Worm (Caenorhabditis elegans) whole organism, L2 larva: ENCODE results near the gene K09F6.11.

ENCODE experiments used
- R02D3.7 ChIP-seq: fragments of 150-350 bp; optimal IDR thresholded peaks from 2 replicates; lab custom pipeline; 2014; ENCODE audit warnings: missing biosample characterization, missing genetic modification characterization
- Y55F3AM.14 ChIP-seq: fragments of 200-800 bp; sonication (Bioruptor generic); optimal IDR thresholded peaks from 2 replicates; lab custom pipeline; 2018; ENCODE audit warnings: mild to moderate bottlenecking, missing genetic modification characterization, missing compliant biosample characterization
- ZK546.5 ChIP-seq: sonication (generic microtip); optimal IDR thresholded peaks from 2 replicates; lab custom pipeline; 2017; ENCODE audit warnings: missing biosample characterization, missing genetic modification characterization
- ama-1 ChIP-seq: fragments of 150-350 bp; optimal IDR thresholded peaks from 2 replicates; lab custom pipeline; 2018; ENCODE audit warnings: inconsistent platforms
- lin-39 ChIP-seq: fragments of 150-350 bp; optimal IDR thresholded peaks from 2 replicates; lab custom pipeline; 2014; ENCODE audit warnings: missing biosample characterization, missing genetic modification reagents, missing genetic modification characterization
- nhr-10 ChIP-seq: sonication (generic microtip); optimal IDR thresholded peaks from 2 replicates; lab custom pipeline; 2017; ENCODE audit warnings: missing biosample characterization, missing genetic modification characterization
- nhr-12 ChIP-seq: fragments of 150-350 bp; optimal IDR thresholded peaks from 2 replicates; lab custom pipeline; 2014; ENCODE audit warnings: missing biosample characterization, missing genetic modification characterization
- nhr-23 ChIP-seq: fragments of 150-350 bp; optimal IDR thresholded peaks from 2 replicates; lab custom pipeline; 2014; ENCODE audit warnings: missing biosample characterization, missing genetic modification reagents, missing genetic modification characterization
- nhr-77 ChIP-seq: fragments of 150-350 bp; optimal IDR thresholded peaks from 2 replicates; lab custom pipeline; 2014; ENCODE audit warnings: missing biosample characterization, missing genetic modification characterization
- sem-4 ChIP-seq: fragments of 150-350 bp; optimal IDR thresholded peaks from 2 replicates; lab custom pipeline; 2014; ENCODE audit warnings: missing biosample characterization, missing genetic modification reagents, missing genetic modification characterization
- sma-3 ChIP-seq: sonication (generic microtip); optimal IDR thresholded peaks from 2 replicates; lab custom pipeline; 2016; ENCODE audit warnings: missing genetic modification reagents, missing genetic modification characterization, missing compliant biosample characterization
- snpc-4 ChIP-seq: fragments of 150-350 bp; optimal IDR thresholded peaks from 2 replicates; lab custom pipeline; 2014; ENCODE audit warnings: missing biosample characterization, missing genetic modification characterization
- unc-62 ChIP-seq: fragments of 150-350 bp; optimal IDR thresholded peaks from 2 replicates; lab custom pipeline; 2014; ENCODE audit warnings: missing biosample characterization, missing genetic modification reagents, missing genetic modification characterization
- zag-1 ChIP-seq: fragments of 150-350 bp; optimal IDR thresholded peaks from 2 replicates; lab custom pipeline; 2014; ENCODE audit warnings: missing biosample characterization, missing genetic modification characterization
- ztf-1 ChIP-seq: fragments of 200-800 bp; sonication (Bioruptor generic); conservative IDR thresholded peaks from 2 replicates; pipeline ENCODE4 v1.3.6; 2022; ENCODE audit warnings: missing genetic modification characterization, missing compliant biosample characterization
- ztf-11 ChIP-seq: sonication (generic microtip); optimal IDR thresholded peaks from 2 replicates; lab custom pipeline; 2017; ENCODE audit warnings: missing biosample characterization, missing genetic modification characterization

Gene K09F6.11

ce11 chrII:2328963-2329442, 49.1 kb downstream of the K09F6.11 start, which contains the start of the genes ZK1240.8 and ZK1240.1:
ZK1240.8 (minus strand) TSS chrII:2329063.
ZK1240.1 (plus strand) TSS chrII:2329392.
- TF ChIP-seq sma-3 (GFP tag; lab: Kevin White, UChicago) (no peak), ztf-11 (tag; lab: Kevin White, UChicago) (no peak), ama-1 (no peak), ZK546.5 (tag; lab: Kevin White, UChicago) (no peak), nhr-77 (tag; lab: Kevin White, UChicago) (no peak), lin-39 (tag; lab: Kevin White, UChicago) (no peak), sem-4 (tag; lab: Kevin White, UChicago) (no peak), snpc-4 (tag; lab: Kevin White, UChicago) (no peak), zag-1 (tag; lab: Kevin White, UChicago) (no peak), nhr-12 (tag; lab: Kevin White, UChicago) (no peak), unc-62 (GFP tag; lab: Kevin White, UChicago) (no peak), Y55F3AM.14 (GFP tag; lab: Kevin White, UChicago) (no peak), nhr-10 (no peak), nhr-23 (tag; lab: Kevin White, UChicago) (no peak), R02D3.7 (no peak), ztf-1 (GFP tag; lab: Robert Waterston, UW) (no peak)
